Worm (Caenorhabditis elegans): ENCODE measurements around the gene R57.2.

DNA sequence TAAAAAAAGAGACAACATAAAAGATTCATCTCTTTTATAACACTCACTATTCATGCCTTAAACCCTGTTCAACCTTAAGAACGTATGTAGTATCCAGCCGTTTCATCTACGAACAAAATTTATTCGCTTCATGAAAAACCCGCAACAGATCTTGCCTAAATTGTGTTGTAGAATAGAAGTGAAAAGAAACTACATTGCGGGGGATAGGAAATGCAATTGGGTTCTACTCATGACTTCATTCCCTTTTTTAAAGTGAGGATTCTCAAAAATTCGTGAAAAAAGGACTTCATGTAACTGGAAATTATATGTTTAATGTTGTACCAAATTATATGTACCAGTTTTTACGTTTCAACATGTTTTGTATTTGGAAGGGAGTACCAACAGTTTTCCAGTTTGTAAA, 12.0 kb downstream of the R57.2 start:
- no peak for TF ChIP-seq blmp-1 (tag; optimal IDR thresholded peaks at IDR 0.05)
- no peak for TF ChIP-seq hlh-1 (tag; optimal IDR thresholded peaks at IDR 0.05)

All from whole organism, mixed stage, embryonic.